Worm (Caenorhabditis elegans): ENCODE measurements around the gene str-206.

The str-206 gene

DNA sequence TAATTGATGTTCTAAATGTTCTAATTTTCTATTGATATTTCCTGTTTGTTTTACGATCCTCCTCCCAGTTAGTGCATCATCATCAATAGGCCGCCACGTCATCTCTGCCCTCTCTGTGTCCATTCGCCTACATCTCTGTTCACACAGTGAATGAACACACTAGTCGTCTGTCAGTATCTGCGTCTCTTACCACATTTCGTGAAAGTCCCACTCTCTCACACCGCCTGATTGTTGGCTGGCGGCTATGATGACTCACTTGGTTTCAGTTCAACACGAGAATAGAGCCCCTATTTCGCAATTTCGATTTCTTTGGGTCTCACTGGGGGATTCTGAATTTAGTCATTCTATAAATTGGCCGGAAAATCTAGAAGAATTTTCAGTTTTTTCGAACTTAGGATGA is 4.1 kb upstream of the str-206 start (continued):
- TF ChIP-seq madf-10 (tag; optimal IDR thresholded peaks at IDR 0.05): no peak
- TF ChIP-seq lsy-27 (tag; optimal IDR thresholded peaks at IDR 0.05; ENCODE audit: borderline replicate concordance, insufficient read depth): no peak
- TF ChIP-seq ets-4 (GFP tag; optimal IDR thresholded peaks at IDR 0.05): no peak
- TF ChIP-seq mes-4 (tag; optimal IDR thresholded peaks at IDR 0.05): no peak
- TF ChIP-seq lsl-1 (GFP tag; optimal IDR thresholded peaks at IDR 0.05): no peak
- no peak for TF ChIP-seq pbrm-1 (GFP tag; IDR thresholded peaks at IDR 0.05)
- no peak for TF ChIP-seq ceh-100 (GFP tag; IDR thresholded peaks at IDR 0.05)
- no peak for TF ChIP-seq F37B4.10 (GFP tag; IDR thresholded peaks at IDR 0.05)
- no peak for TF ChIP-seq tlf-1 (GFP tag; optimal IDR thresholded peaks at IDR 0.05)
- TF ChIP-seq lin-35 (GFP tag; optimal IDR thresholded peaks at IDR 0.05): peak in 1 of 3 experiments; percentile 8
- no peak for TF ChIP-seq rec-8 (tag; optimal IDR thresholded peaks at IDR 0.05)
- peak in 1 of 2 experiments; percentile 72 for TF ChIP-seq let-607 (tag; optimal IDR thresholded peaks at IDR 0.05)
- no peak for TF ChIP-seq nhr-27 (tag; optimal IDR thresholded peaks at IDR 0.05)
- TF ChIP-seq C17E4.6 (GFP tag; IDR thresholded peaks at IDR 0.05): no peak
- TF ChIP-seq mcd-1 (GFP tag; IDR thresholded peaks at IDR 0.05): peak; percentile 30; the same call in 1 of the 2 replicates
- no peak for TF ChIP-seq nhr-120 (GFP tag; IDR thresholded peaks at IDR 0.05)
- no peak for TF ChIP-seq nfya-2 (GFP tag; IDR thresholded peaks at IDR 0.05)
- no peak for TF ChIP-seq tbx-9 (tag; optimal IDR thresholded peaks at IDR 0.05; ENCODE audit: borderline replicate concordance)
- no peak for TF ChIP-seq B0019.2 (GFP tag; conservative IDR thresholded peaks at IDR 0.05)
- TF ChIP-seq unc-62 (GFP tag; optimal IDR thresholded peaks at IDR 0.05): peak; percentile 8
- TF ChIP-seq pha-4 (tag; optimal IDR thresholded peaks at IDR 0.05): peak; percentile 52
- peak; percentile 96 for TF ChIP-seq cebp-1 (GFP tag; IDR thresholded peaks at IDR 0.05)
- TF ChIP-seq cebp-1 (tag; optimal IDR thresholded peaks at IDR 0.05): peak; percentile 99
- no peak for TF ChIP-seq attf-3 (GFP tag; conservative IDR thresholded peaks at IDR 0.05)
- TF ChIP-seq lin-40 (tag; optimal IDR thresholded peaks at IDR 0.05): peak; percentile 41
- TF ChIP-seq attf-5 (GFP tag; optimal IDR thresholded peaks at IDR 0.05): peak; percentile 65
- peak; percentile 38 for TF ChIP-seq K12H6.12 (tag; optimal IDR thresholded peaks at IDR 0.05)
- TF ChIP-seq Y53F4B.3 (GFP tag; IDR thresholded peaks at IDR 0.05): no peak
- peak; percentile 53; the same call in 1 of the 2 replicates for TF ChIP-seq lin-26 (GFP tag; IDR thresholded peaks at IDR 0.05)
- TF ChIP-seq madf-6 (GFP tag; IDR thresholded peaks at IDR 0.05): no peak
- no peak for TF ChIP-seq nhr-90 (tag; optimal IDR thresholded peaks at IDR 0.05)

DNA sequence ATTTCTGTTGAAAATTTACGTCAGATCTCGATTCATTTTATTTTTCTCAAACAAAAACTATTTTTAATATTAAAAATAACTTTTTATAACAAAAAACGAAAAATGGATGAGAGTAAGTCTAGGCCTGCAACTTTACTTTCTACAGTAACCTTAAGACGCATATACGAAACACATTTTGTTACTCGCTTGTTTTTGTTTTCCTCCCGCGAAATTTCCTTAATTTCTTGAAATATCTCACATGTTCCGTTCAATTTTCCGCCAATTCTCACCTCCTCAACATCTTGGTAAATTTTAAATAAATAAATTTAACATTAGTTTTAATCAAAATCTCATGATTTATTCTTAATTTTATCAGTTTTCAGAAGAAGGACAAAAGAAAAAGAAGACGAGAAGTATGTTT is 3.5 kb upstream of the str-206 start:
- TF ChIP-seq die-1 (tag; optimal IDR thresholded peaks at IDR 0.05): no peak
- TF ChIP-seq Y67H2A.10 (GFP tag; conservative IDR thresholded peaks at IDR 0.05): no peak
- TF ChIP-seq C06A6.2 (GFP tag; conservative IDR thresholded peaks at IDR 0.05): no peak
- TF ChIP-seq nhr-90 (tag; optimal IDR thresholded peaks at IDR 0.05): no peak
- no peak for TF ChIP-seq Y95B8A.8 (GFP tag; IDR thresholded peaks at IDR 0.05)
- peak; percentile 13 for TF ChIP-seq F49E8.2 (tag; optimal IDR thresholded peaks at IDR 0.05; ENCODE audit: insufficient read depth)
- TF ChIP-seq cebp-2 (GFP tag; IDR thresholded peaks at IDR 0.05): no peak
- TF ChIP-seq bed-1 (GFP tag; IDR thresholded peaks at IDR 0.05): no peak
- no peak for TF ChIP-seq nfyb-1 (GFP tag; IDR thresholded peaks at IDR 0.05)
- TF ChIP-seq C17E4.6 (GFP tag; IDR thresholded peaks at IDR 0.05): no peak
- no peak for TF ChIP-seq F10E7.11 (tag; optimal IDR thresholded peaks at IDR 0.05)
- no peak for TF ChIP-seq pbrm-1 (GFP tag; IDR thresholded peaks at IDR 0.05)
- TF ChIP-seq madf-10 (tag; optimal IDR thresholded peaks at IDR 0.05): no peak
- TF ChIP-seq snpc-1.1 (tag; optimal IDR thresholded peaks at IDR 0.05; ENCODE audit: insufficient read depth): no peak
- TF ChIP-seq mel-28 (tag; optimal IDR thresholded peaks at IDR 0.05; ENCODE audit: borderline replicate concordance): no peak
- TF ChIP-seq F52B5.7 (tag; optimal IDR thresholded peaks at IDR 0.05): no peak
- TF ChIP-seq gei-17 (GFP tag; optimal IDR thresholded peaks at IDR 0.05): no peak
- peak; percentile 70 for TF ChIP-seq hsf-1 (GFP tag; IDR thresholded peaks at IDR 0.05)
- TF ChIP-seq xnd-1 (tag; optimal IDR thresholded peaks at IDR 0.05): peak; percentile 95
- no peak for TF ChIP-seq nhr-27 (tag; optimal IDR thresholded peaks at IDR 0.05)
- no peak for TF ChIP-seq hlh-12 (tag; optimal IDR thresholded peaks at IDR 0.05)
- peak; percentile 73 for TF ChIP-seq F33H1.4 (GFP tag; IDR thresholded peaks at IDR 0.05)
- TF ChIP-seq sea-2 (GFP tag; IDR thresholded peaks at IDR 0.05): no peak

Data from whole organism, young adult.